Fruit fly (Drosophila melanogaster): ENCODE data around the gene RluA-1.

- no peak for TF ChIP-seq Dif (GFP tag; optimal IDR thresholded peaks at IDR 0.05; ENCODE audit: partially characterized antibody)
- TF ChIP-seq Abd-B (GFP tag; optimal IDR thresholded peaks at IDR 0.05): no peak
- TF ChIP-seq psq (GFP tag; optimal IDR thresholded peaks at IDR 0.05): no peak
- no peak for TF ChIP-seq tai (GFP tag; optimal IDR thresholded peaks at IDR 0.05)
Observed at dm6 chr2L:10479859-10480258, 5.7 kb upstream of the RluA-1 start.

Data from whole organism, wandering third instar larva.